Worm (Caenorhabditis elegans) whole organism, L1 larva: ENCODE measurements around the gene B0416.2.

ENCODE experiments used
- C04F5.9 ChIP-seq: sonication (generic microtip); optimal IDR thresholded peaks from 2 replicates; lab custom pipeline; 2016; ENCODE audit warnings: missing genetic modification characterization, missing compliant biosample characterization
- C16A3.4 ChIP-seq: fragments of 150-350 bp; optimal IDR thresholded peaks from 2 replicates; lab custom pipeline; 2014; ENCODE audit warnings: missing biosample characterization, missing genetic modification characterization
- F16B12.6 ChIP-seq: fragments of 150-350 bp; optimal IDR thresholded peaks from 2 replicates; lab custom pipeline; 2014; ENCODE audit warnings: missing biosample characterization, missing genetic modification characterization
- blmp-1 ChIP-seq: fragments of 150-350 bp; optimal IDR thresholded peaks from 2 replicates; lab custom pipeline; 2014; ENCODE audit warnings: missing biosample characterization, missing genetic modification characterization
- ceh-8 ChIP-seq: fragments of 200-800 bp; sonication (Bioruptor generic); optimal IDR thresholded peaks from 2 replicates; lab custom pipeline; 2018; ENCODE audit warnings: mild to moderate bottlenecking, missing genetic modification characterization, moderate library complexity, missing compliant biosample characterization
- ceh-82 ChIP-seq, 3 experiments: fragments of 150-350 bp in 1 of 3; sonication (generic microtip) in 2 of 3; optimal IDR thresholded peaks; 2 replicates each; lab custom pipeline; 2014 to 2017; ENCODE audit warnings: missing biosample characterization in 3 of 3, missing genetic modification characterization in 3 of 3
- ceh-90 ChIP-seq: sonication (generic microtip); optimal IDR thresholded peaks from 2 replicates; lab custom pipeline; 2016; ENCODE audit warnings: missing genetic modification characterization, missing compliant biosample characterization
- dpl-1 ChIP-seq, 3 experiments: fragments of 150-350 bp in 2 of 3; sonication (generic microtip) in 1 of 3; optimal IDR thresholded peaks; 2 replicates each; lab custom pipeline; 2014 to 2017; ENCODE audit warnings: missing biosample characterization in 3 of 3, missing genetic modification characterization in 3 of 3, missing genetic modification reagents in 3 of 3
- efl-3 ChIP-seq: fragments of 200-800 bp; sonication (Bioruptor generic); optimal IDR thresholded peaks from 2 replicates; lab custom pipeline; 2018; ENCODE audit warnings: mild to moderate bottlenecking, missing genetic modification characterization, missing compliant biosample characterization
- elt-2 ChIP-seq: sonication (generic microtip); optimal IDR thresholded peaks from 2 replicates; lab custom pipeline; 2016; ENCODE audit warnings: missing genetic modification characterization, mild to moderate bottlenecking, inconsistent platforms, missing compliant biosample characterization, missing genetic modification reagents
- elt-3 ChIP-seq, 6 experiments: fragments of 150-350 bp in 1 of 6; sonication (generic microtip); optimal IDR thresholded peaks; 2 replicates each; lab custom pipeline; 2017 to 2018; ENCODE audit warnings: missing biosample characterization in 6 of 6, missing genetic modification characterization in 6 of 6, inconsistent platforms in 1 of 6
- fos-1 ChIP-seq: fragments of 150-350 bp; optimal IDR thresholded peaks from 2 replicates; lab custom pipeline; 2014; ENCODE audit warnings: missing biosample characterization, missing genetic modification characterization
- hlh-17 ChIP-seq: fragments of 200-800 bp; sonication (Bioruptor generic); optimal IDR thresholded peaks from 2 replicates; lab custom pipeline; 2018; ENCODE audit warnings: missing genetic modification characterization, mild to moderate bottlenecking, missing compliant biosample characterization, moderate library complexity, borderline replicate concordance
- hlh-4 ChIP-seq: sonication (generic microtip); optimal IDR thresholded peaks from 2 replicates; lab custom pipeline; 2016; ENCODE audit warnings: mild to moderate bottlenecking, missing genetic modification characterization, missing compliant biosample characterization
- hpl-2 ChIP-seq: fragments of 150-350 bp; optimal IDR thresholded peaks from 2 replicates; lab custom pipeline; 2014; ENCODE audit warnings: missing biosample characterization, missing genetic modification reagents, missing genetic modification characterization
- jun-1 ChIP-seq: fragments of 150-350 bp; optimal IDR thresholded peaks from 2 replicates; lab custom pipeline; 2014; ENCODE audit warnings: missing biosample characterization, missing genetic modification reagents, missing genetic modification characterization
- lin-13 ChIP-seq: fragments of 150-350 bp; optimal IDR thresholded peaks from 2 replicates; lab custom pipeline; 2014; ENCODE audit warnings: missing biosample characterization, missing genetic modification reagents, missing genetic modification characterization
- lin-35 ChIP-seq, 2 experiments: fragments of 150-350 bp; optimal IDR thresholded peaks; 2 replicates each; lab custom pipeline; 2014; ENCODE audit warnings: missing biosample characterization in 2 of 2, missing genetic modification characterization in 2 of 2, missing genetic modification reagents in 2 of 2
- mep-1 ChIP-seq: fragments of 150-350 bp; optimal IDR thresholded peaks from 2 replicates; lab custom pipeline; 2014; ENCODE audit warnings: missing biosample characterization, missing genetic modification characterization
- nhr-11 ChIP-seq: fragments of 150-350 bp; optimal IDR thresholded peaks from 2 replicates; lab custom pipeline; 2014; ENCODE audit warnings: missing biosample characterization, missing genetic modification characterization
- nhr-12 ChIP-seq: sonication (generic microtip); optimal IDR thresholded peaks from 2 replicates; lab custom pipeline; 2017; ENCODE audit warnings: missing biosample characterization, missing genetic modification characterization
- nhr-20 ChIP-seq: sonication (generic microtip); optimal IDR thresholded peaks from 2 replicates; lab custom pipeline; 2016; ENCODE audit warnings: mild to moderate bottlenecking, missing genetic modification characterization, missing compliant biosample characterization
- nhr-28 ChIP-seq: fragments of 150-350 bp; optimal IDR thresholded peaks from 2 replicates; lab custom pipeline; 2014; ENCODE audit warnings: missing biosample characterization, missing genetic modification characterization
- nhr-47 ChIP-seq: sonication (generic microtip); optimal IDR thresholded peaks from 2 replicates; lab custom pipeline; 2016; ENCODE audit warnings: mild to moderate bottlenecking, missing genetic modification characterization, moderate library complexity, missing compliant biosample characterization
- nhr-71 ChIP-seq: sonication (generic microtip); optimal IDR thresholded peaks from 2 replicates; lab custom pipeline; 2016; ENCODE audit warnings: mild to moderate bottlenecking, missing genetic modification characterization, moderate library complexity, missing compliant biosample characterization
- nhr-84 ChIP-seq: sonication (generic microtip); optimal IDR thresholded peaks from 2 replicates; lab custom pipeline; 2017; ENCODE audit warnings: missing biosample characterization, missing genetic modification characterization
- nhr-90 ChIP-seq: sonication (generic microtip); optimal IDR thresholded peaks from 2 replicates; lab custom pipeline; 2016; ENCODE audit warnings: mild to moderate bottlenecking, missing genetic modification characterization, missing compliant biosample characterization; ENCODE audit not compliant: poor library complexity
- pax-3 ChIP-seq: fragments of 200-800 bp; sonication (Bioruptor generic); optimal IDR thresholded peaks from 2 replicates; lab custom pipeline; 2018; ENCODE audit warnings: mild to moderate bottlenecking, missing genetic modification characterization, moderate library complexity, missing compliant biosample characterization
- rnt-1 ChIP-seq: sonication (generic microtip); optimal IDR thresholded peaks from 2 replicates; lab custom pipeline; 2016; ENCODE audit warnings: mild to moderate bottlenecking, missing genetic modification characterization, moderate library complexity, missing compliant biosample characterization
- snu-23 ChIP-seq: sonication (generic microtip); optimal IDR thresholded peaks from 2 replicates; lab custom pipeline; 2016; ENCODE audit warnings: missing genetic modification characterization, missing compliant biosample characterization
- sptf-1 ChIP-seq: fragments of 150-350 bp; optimal IDR thresholded peaks from 2 replicates; lab custom pipeline; 2014; ENCODE audit warnings: missing biosample characterization, missing genetic modification characterization
- tbx-2 ChIP-seq: sonication (generic microtip); optimal IDR thresholded peaks from 2 replicates; lab custom pipeline; 2016; ENCODE audit warnings: missing genetic modification characterization, missing compliant biosample characterization
- unc-130 ChIP-seq: fragments of 150-350 bp; optimal IDR thresholded peaks from 2 replicates; lab custom pipeline; 2017; ENCODE audit warnings: missing biosample characterization, missing genetic modification characterization, inconsistent platforms
- unc-30 ChIP-seq: sonication (generic microtip); optimal IDR thresholded peaks from 2 replicates; lab custom pipeline; 2017; ENCODE audit warnings: missing biosample characterization, missing genetic modification characterization
- unc-86 ChIP-seq: sonication (generic microtip); optimal IDR thresholded peaks from 2 replicates; lab custom pipeline; 2016; ENCODE audit warnings: missing genetic modification characterization, missing compliant biosample characterization
- unc-98 ChIP-seq: fragments of 200-800 bp; sonication (Bioruptor generic); IDR thresholded peaks from 2 replicates; pipeline ENCODE4 v1.3.6; 2022; ENCODE audit warnings: missing genetic modification characterization, missing compliant biosample characterization
- xbp-1 ChIP-seq: sonication (generic microtip); optimal IDR thresholded peaks from 2 replicates; lab custom pipeline; 2016; ENCODE audit warnings: missing genetic modification characterization, missing compliant biosample characterization
- ztf-11 ChIP-seq, 2 experiments: sonication (generic microtip); optimal IDR thresholded peaks; 2 replicates each; lab custom pipeline; 2016 to 2017; ENCODE audit warnings: missing genetic modification characterization in 2 of 2, missing biosample characterization in 1 of 2, missing compliant biosample characterization in 1 of 2

B0416.2 gene

DNA sequence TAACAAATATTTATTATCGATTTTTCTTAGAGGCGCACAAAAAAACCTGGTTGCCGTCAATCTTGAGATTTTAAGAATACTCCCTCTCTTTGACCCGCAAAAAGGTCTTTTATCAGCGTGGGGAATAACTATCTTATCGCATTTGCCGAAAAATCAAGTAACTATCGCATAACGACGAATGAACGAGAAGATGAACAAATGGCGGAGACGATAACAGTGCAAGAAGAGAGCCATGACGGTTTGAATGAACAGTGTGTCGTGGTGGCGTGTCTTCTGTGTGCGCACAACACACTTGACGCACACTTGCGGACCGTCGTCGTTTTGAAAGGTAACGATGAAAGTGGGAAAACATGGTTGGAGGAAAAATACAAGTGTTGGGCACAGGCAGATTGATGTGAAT lies 27.1 kb upstream of the B0416.2 start:
- TF ChIP-seq elt-2 (tag; lab: Kevin White, UChicago) (peak; percentile 75), blmp-1 (tag; lab: Kevin White, UChicago) (peak; percentile 29), lin-35 (GFP tag; optimal IDR thresholded peaks at IDR 0.05; lab: Kevin White, UChicago) (peak in 1 of 2 experiments; percentile 58), snu-23 (GFP tag; lab: Kevin White, UChicago) (peak; percentile 48), rnt-1 (tag; lab: Kevin White, UChicago) (peak; percentile 14), mep-1 (peak; percentile 29), xbp-1 (tag; lab: Kevin White, UChicago) (peak; percentile 1), dpl-1 (GFP tag; optimal IDR thresholded peaks at IDR 0.05; lab: Kevin White, UChicago) (peak in 2 of 3 experiments; percentile 0 to 6), nhr-90 (tag; lab: Kevin White, UChicago) (peak; percentile 34), ceh-82 (tag; optimal IDR thresholded peaks at IDR 0.05; lab: Kevin White, UChicago) (peak in 1 of 3 experiments; percentile 39), unc-98 (GFP tag; lab: Robert Waterston, UW) (no peak), F16B12.6 (tag; lab: Kevin White, UChicago) (peak; percentile 81), jun-1 (tag; lab: Kevin White, UChicago) (peak; percentile 27), pax-3 (tag; lab: Kevin White, UChicago) (no peak), C16A3.4 (peak; percentile 20), nhr-20 (peak; percentile 28), nhr-71 (peak; percentile 39), unc-130 (tag; lab: Kevin White, UChicago) (no peak), sptf-1 (tag; lab: Kevin White, UChicago) (no peak), elt-3 (tag; optimal IDR thresholded peaks at IDR 0.05; lab: Kevin White, UChicago) (peak in 3 of 6 experiments; percentile 4 to 42 (median 14))
- TF ChIP-seq, all 84 proteins: peak for 16

ce11 chrX:9274574-9274973 lies 24.4 kb upstream of the B0416.2 start, which contains the start of gene B0416.10:
Gene B0416.10 (minus strand): TSS chrX:9274674.
- TF ChIP-seq unc-86 (tag; lab: Kevin White, UChicago) (no peak), hlh-4 (no peak), ztf-11 (tag; optimal IDR thresholded peaks at IDR 0.05; lab: Kevin White, UChicago) (no peak), efl-3 (GFP tag; lab: Kevin White, UChicago) (no peak), nhr-28 (no peak), jun-1 (tag; lab: Kevin White, UChicago) (no peak), ceh-90 (tag; lab: Kevin White, UChicago) (no peak), dpl-1 (GFP tag; optimal IDR thresholded peaks at IDR 0.05; lab: Kevin White, UChicago) (no peak), fos-1 (tag; lab: Kevin White, UChicago) (no peak), C04F5.9 (tag; lab: Kevin White, UChicago) (no peak), nhr-11 (tag; lab: Kevin White, UChicago) (no peak), nhr-47 (tag; lab: Kevin White, UChicago) (no peak), hlh-17 (GFP tag; lab: Kevin White, UChicago) (no peak), ceh-8 (GFP tag; lab: Kevin White, UChicago) (no peak), nhr-12 (no peak), lin-13 (GFP tag; lab: Kevin White, UChicago) (no peak), tbx-2 (tag; lab: Kevin White, UChicago) (no peak), nhr-84 (tag; lab: Kevin White, UChicago) (no peak), elt-3 (tag; optimal IDR thresholded peaks at IDR 0.05; lab: Kevin White, UChicago) (no peak), hpl-2 (GFP tag; lab: Kevin White, UChicago) (no peak)

DNA sequence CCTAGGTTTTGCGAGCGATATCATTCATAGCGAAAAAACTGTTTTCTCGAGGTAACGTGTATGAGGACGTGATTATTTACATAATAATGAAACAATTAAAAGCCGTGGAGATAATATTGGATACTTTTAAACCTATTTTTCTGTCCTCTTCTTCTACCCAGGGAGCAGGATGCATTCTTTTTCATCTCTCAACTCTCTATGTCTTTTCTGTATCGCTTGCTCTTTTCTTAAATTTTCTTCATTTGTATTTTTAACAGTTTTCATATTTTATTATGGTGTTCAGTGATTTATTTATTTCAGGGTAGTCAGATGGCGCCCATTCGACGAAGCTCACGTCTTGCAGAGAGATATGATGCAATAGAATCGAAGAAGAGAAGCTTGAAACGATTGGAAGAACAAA lies 20.3 kb upstream of the B0416.2 start, which contains the start of gene B0416.4:
TSS of gene B0416.4 (plus strand) at position 301 of the 400 bp plus-strand sequence.
- TF ChIP-seq unc-30 = no peak
- TF ChIP-seq, all 84 proteins: peak for 0
